Fruit fly (Drosophila melanogaster) whole organism, embryonic: ENCODE results near the gene smash.

Experiments used
- C15 ChIP-seq: fragments of 200-800 bp; sonication (Bioruptor generic); IDR thresholded peaks from 3 replicates; pipeline ENCODE4 v1.3.6; 2022; ENCODE audit warnings: missing biosample characterization, missing genetic modification characterization
- CG10209 ChIP-seq: fragments of 200-800 bp; sonication (Bioruptor generic); optimal IDR thresholded peaks from 3 replicates; lab custom pipeline; 2017; ENCODE audit warnings: missing biosample characterization, mild to moderate bottlenecking, missing genetic modification characterization, missing genetic modification reagents
- CG10274 ChIP-seq: fragments of 200-800 bp; sonication (Bioruptor generic); optimal IDR thresholded peaks from 3 replicates; lab custom pipeline; 2017; ENCODE audit warnings: missing biosample characterization, mild to moderate bottlenecking, missing genetic modification characterization
- CG10543 ChIP-seq: fragments of 200-800 bp; sonication (Bioruptor generic); optimal IDR thresholded peaks from 3 replicates; lab custom pipeline; 2017; ENCODE audit warnings: missing biosample characterization, mild to moderate bottlenecking, missing genetic modification characterization, moderate library complexity
- CG11696 ChIP-seq: fragments of 200-800 bp; sonication (Bioruptor generic); IDR thresholded peaks from 2 replicates; pipeline ENCODE4 v1.3.6; 2022; ENCODE audit warnings: missing biosample characterization, missing genetic modification characterization
- CG14667 ChIP-seq: fragments of 200-800 bp; sonication (Bioruptor generic); IDR thresholded peaks from 2 replicates; pipeline ENCODE4 v1.3.6; 2022; ENCODE audit warnings: missing biosample characterization, missing genetic modification characterization
- CG15696 ChIP-seq: fragments of 200-800 bp; sonication (Bioruptor generic); optimal IDR thresholded peaks from 2 replicates; lab custom pipeline; 2019; ENCODE audit warnings: missing biosample characterization, mild to moderate bottlenecking, missing genetic modification characterization, moderate library complexity
- CG16779 ChIP-seq: fragments of 200-800 bp; sonication (Bioruptor generic); IDR thresholded peaks from 2 replicates; pipeline ENCODE4 v1.3.6; 2022; ENCODE audit warnings: missing biosample characterization, missing genetic modification characterization
- CG17361 ChIP-seq: fragments of 200-800 bp; sonication (Bioruptor generic); IDR thresholded peaks from 3 replicates; pipeline ENCODE4 v1.3.6; 2022; ENCODE audit warnings: missing biosample characterization, missing genetic modification characterization
- CG17568 ChIP-seq: fragments of 200-800 bp; sonication (Bioruptor generic); optimal IDR thresholded peaks from 2 replicates; lab custom pipeline; 2018; ENCODE audit warnings: missing biosample characterization, mild to moderate bottlenecking, missing genetic modification characterization, moderate library complexity
- CG2678 ChIP-seq: fragments of 200-800 bp; sonication (Bioruptor generic); optimal IDR thresholded peaks from 3 replicates; lab custom pipeline; 2019; ENCODE audit warnings: missing biosample characterization, mild to moderate bottlenecking, missing genetic modification characterization, moderate library complexity
- CG31388 ChIP-seq: fragments of 200-800 bp; sonication (Bioruptor generic); optimal IDR thresholded peaks from 2 replicates; lab custom pipeline; 2016; ENCODE audit warnings: missing biosample characterization, missing genetic modification characterization
- CG31441 ChIP-seq: fragments of 200-800 bp; sonication (Bioruptor generic); IDR thresholded peaks from 2 replicates; pipeline ENCODE4 v1.3.6; 2022; ENCODE audit warnings: missing biosample characterization, missing genetic modification characterization
- CG3163 ChIP-seq: fragments of 200-800 bp; sonication (Bioruptor generic); optimal IDR thresholded peaks from 3 replicates; lab custom pipeline; 2016; ENCODE audit warnings: missing biosample characterization, missing genetic modification characterization
- CG3281 ChIP-seq: fragments of 200-800 bp; sonication (Bioruptor generic); optimal IDR thresholded peaks from 3 replicates; lab custom pipeline; 2017; ENCODE audit warnings: missing biosample characterization, mild to moderate bottlenecking, missing genetic modification characterization
- CG34376 ChIP-seq: fragments of 200-800 bp; sonication (Bioruptor generic); optimal IDR thresholded peaks from 2 replicates; lab custom pipeline; 2018; ENCODE audit warnings: missing biosample characterization, mild to moderate bottlenecking, missing genetic modification characterization
- CG43689 ChIP-seq: fragments of 200-800 bp; sonication (Bioruptor generic); IDR thresholded peaks from 2 replicates; pipeline ENCODE4 v1.3.6; 2022; ENCODE audit warnings: missing biosample characterization, missing genetic modification characterization
- CG7271 ChIP-seq: fragments of 200-800 bp; sonication (Bioruptor generic); optimal IDR thresholded peaks from 2 replicates; lab custom pipeline; 2018; ENCODE audit warnings: missing biosample characterization, mild to moderate bottlenecking, missing genetic modification characterization, moderate library complexity
- CG8290 ChIP-seq, 3 experiments: fragments of 200-800 bp; sonication (Bioruptor generic); optimal IDR thresholded peaks; 2 replicates each; lab custom pipeline; 2016 to 2019; ENCODE audit warnings: missing biosample characterization in 3 of 3, missing genetic modification characterization in 3 of 3, mild to moderate bottlenecking in 2 of 3, moderate library complexity in 1 of 3
- CHES-1-like ChIP-seq: fragments of 200-800 bp; sonication (Bioruptor generic); optimal IDR thresholded peaks from 2 replicates; lab custom pipeline; 2016; ENCODE audit warnings: missing biosample characterization, missing genetic modification characterization
- D ChIP-seq, 2 experiments: fragments of 200-800 bp in 1 of 2; fragments of >200 bp in 1 of 2; sonication (Bioruptor generic) in 1 of 2; optimal IDR thresholded peaks; 2 replicates in 1 of 2; 3 replicates in 1 of 2; lab custom pipeline; 2017; ENCODE audit warnings: mild to moderate bottlenecking in 1 of 2, missing biosample characterization in 1 of 2, missing genetic modification characterization in 1 of 2, missing genetic modification reagents in 1 of 2
- E2f2 ChIP-seq: fragments of 200-800 bp; sonication (Bioruptor generic); IDR thresholded peaks from 2 replicates; pipeline ENCODE4 v1.3.6; 2022; ENCODE audit warnings: missing biosample characterization, missing genetic modification characterization
- Ets97D ChIP-seq: fragments of 200-800 bp; sonication (Bioruptor generic); optimal IDR thresholded peaks from 3 replicates; lab custom pipeline; 2016; ENCODE audit warnings: missing biosample characterization, missing genetic modification characterization
- Fer1 ChIP-seq: fragments of 200-800 bp; sonication (Bioruptor generic); optimal IDR thresholded peaks from 2 replicates; lab custom pipeline; 2017; ENCODE audit warnings: missing biosample characterization, mild to moderate bottlenecking, missing genetic modification characterization
- HLHmδ ChIP-seq: fragments of 200-800 bp; sonication (Bioruptor generic); optimal IDR thresholded peaks from 2 replicates; lab custom pipeline; 2018; ENCODE audit warnings: missing biosample characterization, mild to moderate bottlenecking, missing genetic modification characterization, moderate library complexity
- Hmx ChIP-seq: fragments of 200-800 bp; sonication (Bioruptor generic); optimal IDR thresholded peaks from 2 replicates; lab custom pipeline; 2016; ENCODE audit warnings: missing biosample characterization, missing genetic modification characterization
- Jarid2 ChIP-seq: fragments of 200-800 bp; sonication (Bioruptor generic); optimal IDR thresholded peaks from 3 replicates; lab custom pipeline; 2017; ENCODE audit warnings: mild to moderate bottlenecking, missing biosample characterization, missing genetic modification reagents, missing genetic modification characterization
- MESR4 ChIP-seq: fragments of 200-800 bp; sonication (Bioruptor generic); optimal IDR thresholded peaks from 2 replicates; lab custom pipeline; 2018; ENCODE audit warnings: missing biosample characterization, mild to moderate bottlenecking, missing genetic modification characterization, moderate library complexity
- NFAT ChIP-seq: fragments of 200-800 bp; sonication (Bioruptor generic); IDR thresholded peaks from 2 replicates; pipeline ENCODE4 v1.3.6; 2022; ENCODE audit warnings: missing biosample characterization, missing genetic modification characterization
- Sry-δ ChIP-seq: fragments of 200-800 bp; sonication (Bioruptor generic); optimal IDR thresholded peaks from 2 replicates; lab custom pipeline; 2016; ENCODE audit warnings: missing biosample characterization, missing genetic modification characterization
- Tbp ChIP-seq: fragments of >200 bp; optimal IDR thresholded peaks from 2 replicates; lab custom pipeline; 2018; ENCODE audit warnings: missing biosample characterization, missing genetic modification characterization
- ato ChIP-seq: fragments of 200-800 bp; sonication (Bioruptor generic); IDR thresholded peaks from 2 replicates; pipeline ENCODE4 v1.3.6; 2022; ENCODE audit warnings: missing biosample characterization, missing genetic modification characterization; ENCODE audit not compliant: partially characterized antibody
- bab2 ChIP-seq: fragments of 200-800 bp; sonication (Bioruptor generic); optimal IDR thresholded peaks from 2 replicates; lab custom pipeline; 2016; ENCODE audit warnings: missing biosample characterization, missing genetic modification characterization
- bigmax ChIP-seq: fragments of 200-800 bp; sonication (Bioruptor generic); optimal IDR thresholded peaks from 2 replicates; lab custom pipeline; 2018; ENCODE audit warnings: missing biosample characterization, mild to moderate bottlenecking, missing genetic modification characterization
- cad ChIP-seq: fragments of >200 bp; optimal IDR thresholded peaks from 2 replicates; lab custom pipeline; 2017; ENCODE audit warnings: missing biosample characterization, missing genetic modification characterization
- fd102C ChIP-seq: fragments of 200-800 bp; sonication (Bioruptor generic); optimal IDR thresholded peaks from 2 replicates; lab custom pipeline; 2018; ENCODE audit warnings: missing biosample characterization, mild to moderate bottlenecking, missing genetic modification characterization, moderate library complexity
- ftz-f1 ChIP-seq: fragments of 200-800 bp; sonication (Bioruptor generic); optimal IDR thresholded peaks from 2 replicates; lab custom pipeline; 2016; ENCODE audit warnings: missing biosample characterization, missing genetic modification characterization
- hth ChIP-seq: fragments of >200 bp; optimal IDR thresholded peaks from 2 replicates; lab custom pipeline; 2017; ENCODE audit warnings: inconsistent platforms
- lilli ChIP-seq: fragments of 200-800 bp; sonication (Bioruptor generic); optimal IDR thresholded peaks from 3 replicates; lab custom pipeline; 2016; ENCODE audit warnings: missing biosample characterization, missing genetic modification characterization
- mld ChIP-seq: fragments of 200-800 bp; sonication (Bioruptor generic); IDR thresholded peaks from 3 replicates; pipeline ENCODE4 v1.3.6; 2022; ENCODE audit warnings: missing biosample characterization, missing genetic modification characterization; ENCODE audit not compliant: partially characterized antibody
- pan ChIP-seq, 4 experiments: fragments of >200 bp in 3 of 4; fragments of 200-800 bp in 1 of 4; sonication (Bioruptor generic) in 1 of 4; optimal IDR thresholded peaks in 3 of 4; IDR thresholded peaks in 1 of 4; 2 replicates each; pipeline versions ENCODE4 v1.3.6 to Lab custom; 2017 to 2022; ENCODE audit warnings: missing biosample characterization in 2 of 4, missing genetic modification characterization in 2 of 4, mixed read lengths in 1 of 4
- pho ChIP-seq: fragments of 200-800 bp; sonication (Bioruptor generic); optimal IDR thresholded peaks from 2 replicates; lab custom pipeline; 2016; ENCODE audit warnings: missing biosample characterization, missing genetic modification characterization
- pzg ChIP-seq: fragments of 200-800 bp; sonication (Bioruptor generic); optimal IDR thresholded peaks from 3 replicates; lab custom pipeline; 2018; ENCODE audit warnings: missing biosample characterization, mild to moderate bottlenecking, missing genetic modification characterization, moderate library complexity
- row ChIP-seq: fragments of 200-800 bp; sonication (Bioruptor generic); IDR thresholded peaks from 3 replicates; pipeline ENCODE4 v1.3.6; 2022; ENCODE audit warnings: missing biosample characterization, missing genetic modification characterization
- tio ChIP-seq: fragments of 200-800 bp; sonication (Bioruptor generic); optimal IDR thresholded peaks from 2 replicates; lab custom pipeline; 2017; ENCODE audit warnings: missing biosample characterization, missing genetic modification characterization, inconsistent platforms
- vvl ChIP-seq: fragments of 200-800 bp; sonication (Bioruptor generic); IDR thresholded peaks from 2 replicates; pipeline ENCODE4 v1.3.6; 2022; ENCODE audit warnings: missing biosample characterization, missing genetic modification characterization
- wdn ChIP-seq: fragments of 200-800 bp; sonication (Bioruptor generic); IDR thresholded peaks from 2 replicates; pipeline ENCODE4 v1.3.6; 2022; ENCODE audit warnings: missing biosample characterization, missing genetic modification characterization
- yki ChIP-seq: fragments of >200 bp; optimal IDR thresholded peaks from 3 replicates; lab custom pipeline; 2018
- zf30C ChIP-seq: fragments of 200-800 bp; sonication (Bioruptor generic); optimal IDR thresholded peaks from 3 replicates; lab custom pipeline; 2018; ENCODE audit warnings: missing biosample characterization, mild to moderate bottlenecking, missing genetic modification characterization

The smash gene

DNA sequence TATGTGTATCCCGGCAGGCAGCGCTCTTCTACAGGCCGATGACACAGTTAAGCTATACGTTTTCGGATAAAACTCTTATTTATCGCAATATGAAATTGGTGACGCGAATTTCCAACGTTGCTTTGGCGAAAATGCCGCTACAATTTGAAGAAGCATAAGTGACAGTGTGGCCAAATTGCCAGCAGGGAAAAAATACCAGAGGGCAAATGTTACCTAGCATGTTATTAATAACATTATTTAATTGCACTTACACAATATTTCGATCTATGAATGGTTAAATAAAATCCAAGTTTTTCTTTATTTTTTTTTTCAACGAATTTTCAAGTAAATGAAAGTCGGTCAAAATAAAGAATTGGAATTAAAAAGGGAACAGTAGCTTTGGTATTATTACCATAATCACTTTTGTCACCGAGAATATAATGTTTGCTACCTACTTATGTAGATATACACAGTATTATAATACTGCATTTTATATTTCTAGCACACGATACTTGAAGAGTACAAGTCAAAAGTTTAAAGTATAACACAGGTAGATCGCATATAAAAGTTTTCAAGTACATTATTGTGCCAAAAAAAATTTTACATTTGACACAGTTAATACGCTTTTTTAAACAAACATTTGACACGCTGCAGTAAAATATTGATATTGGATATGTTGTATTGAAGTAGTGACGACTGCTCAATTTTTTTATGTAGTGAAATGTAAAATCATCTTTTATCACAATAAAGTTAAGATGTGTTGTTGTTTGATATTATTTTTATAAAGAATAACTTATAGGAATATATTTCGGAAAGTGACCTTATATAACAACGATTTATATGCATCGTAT, 89.7 kb downstream of the smash start, which contains the start of gene tacc (continued):
- TF ChIP-seq Fer1 (GFP tag; lab: Kevin White, UChicago) (no peak), CG7271 (tag; lab: Kevin White, UChicago) (no peak), CG2678 (tag; lab: Kevin White, UChicago) (no peak), CG14667 (no peak), CG8290 (GFP tag; optimal IDR thresholded peaks at IDR 0.05; lab: Kevin White, UChicago) (no peak), CG8290 (tag; optimal IDR thresholded peaks at IDR 0.05; lab: Kevin White, UChicago) (no peak), CG31441 (GFP tag; lab: Robert Waterston, UW) (no peak), bab2 (no peak), HLHmδ (GFP tag; lab: Kevin White, UChicago) (no peak), CG11696 (GFP tag; lab: Robert Waterston, UW) (no peak), CG43689 (GFP tag; lab: Robert Waterston, UW) (no peak), CG17568 (no peak), C15 (GFP tag; lab: Robert Waterston, UW) (no peak), Ets97D (GFP tag; lab: Kevin White, UChicago) (peak; percentile 9), cad (GFP tag; lab: Kevin White, UChicago) (no peak), E2f2 (GFP tag; lab: Robert Waterston, UW) (peak; percentile 84), mld (GFP tag; lab: Robert Waterston, UW) (no peak), CG16779 (GFP tag; lab: Robert Waterston, UW) (no peak), pzg (GFP tag; lab: Kevin White, UChicago) (peak; percentile 45), D (optimal IDR thresholded peaks at IDR 0.05; lab: Kevin White, UChicago) (no peak), D (GFP tag; optimal IDR thresholded peaks at IDR 0.05; lab: Kevin White, UChicago) (no peak), CG34376 (GFP tag; lab: Kevin White, UChicago) (no peak), hth (lab: Kevin White, UChicago) (no peak), fd102C (GFP tag; lab: Kevin White, UChicago) (no peak), CG17361 (GFP tag; lab: Robert Waterston, UW) (peak; percentile 40; the same call in 2 of the 3 replicates), NFAT (no peak), tio (GFP tag; lab: Kevin White, UChicago) (no peak), CG15696 (tag; lab: Kevin White, UChicago) (no peak), wdn (GFP tag; lab: Robert Waterston, UW) (no peak), ftz-f1 (GFP tag; lab: Kevin White, UChicago) (no peak), CG3163 (no peak), Sry-δ (GFP tag; lab: Kevin White, UChicago) (peak; percentile 3), Tbp (GFP tag; lab: Kevin White, UChicago) (no peak), yki (lab: Kevin White, UChicago) (no peak), CG10209 (GFP tag; lab: Kevin White, UChicago) (no peak), CG3281 (GFP tag; lab: Kevin White, UChicago) (no peak), MESR4 (GFP tag; lab: Kevin White, UChicago) (peak; percentile 29), pan (optimal IDR thresholded peaks at IDR 0.05; lab: Kevin White, UChicago) (no peak), pan (GFP tag; optimal IDR thresholded peaks at IDR 0.05 in 1 of 2, IDR thresholded peaks at IDR 0.05 in 1 of 2) (no peak), CG10274 (GFP tag; lab: Kevin White, UChicago) (no peak), zf30C (GFP tag; lab: Kevin White, UChicago) (no peak), Hmx (GFP tag; lab: Kevin White, UChicago) (no peak), CG31388 (GFP tag; lab: Kevin White, UChicago) (no peak), CHES-1-like (no peak), CG10543 (GFP tag; lab: Kevin White, UChicago) (no peak), lilli (no peak), bigmax (GFP tag; lab: Kevin White, UChicago) (no peak), Jarid2 (GFP tag; lab: Kevin White, UChicago) (no peak), pho (GFP tag; lab: Kevin White, UChicago) (no peak), row (GFP tag; lab: Robert Waterston, UW) (no peak), vvl (GFP tag; lab: Robert Waterston, UW) (no peak), ato (GFP tag; lab: Robert Waterston, UW) (no peak)
